Fruit fly (Drosophila melanogaster): ENCODE data around the gene rod.
A peak's percentile ranks its signal among the peaks of the same experiment; 100 is the strongest.

rod gene

DNA sequence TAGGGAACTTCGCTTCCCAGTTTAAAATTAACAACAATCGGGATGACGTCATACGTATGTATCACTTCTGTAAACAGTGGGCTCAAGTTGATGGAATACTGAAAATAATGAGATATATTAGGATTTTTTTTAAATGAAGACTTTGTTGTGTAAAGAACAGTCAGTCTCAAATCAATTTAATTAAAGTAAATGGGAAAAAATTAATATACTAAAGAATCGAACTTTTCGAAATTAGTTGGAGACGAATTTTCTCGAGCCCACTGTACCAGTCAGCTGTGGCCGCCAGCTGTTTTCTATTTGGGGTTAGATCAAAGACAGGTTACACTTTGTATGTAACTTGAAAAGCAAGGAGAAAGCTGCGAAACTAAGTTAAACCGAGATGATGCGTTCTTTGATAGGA lies 7.6 kb downstream of the rod start, which contains the start of gene CG1635 (continued):
- peak; percentile 92 for TF ChIP-seq Jarid2 (GFP tag; optimal IDR thresholded peaks at IDR 0.05)
- TF ChIP-seq CG30403 (GFP tag; optimal IDR thresholded peaks at IDR 0.05), result peak; percentile 99
- TF ChIP-seq ap (GFP tag; IDR thresholded peaks at IDR 0.05), result peak; percentile 99
- peak; percentile 99 for TF ChIP-seq CG14050 (GFP tag; IDR thresholded peaks at IDR 0.05)
- peak; percentile 95 for TF ChIP-seq CG3065 (GFP tag; optimal IDR thresholded peaks at IDR 0.05)
- peak; percentile 100 for TF ChIP-seq ranshi (GFP tag; IDR thresholded peaks at IDR 0.05)
- peak; percentile 98 for TF ChIP-seq Chrac-16 (GFP tag; optimal IDR thresholded peaks at IDR 0.05)
- TF ChIP-seq CG12219 (GFP tag; optimal IDR thresholded peaks at IDR 0.05), result peak; percentile 99
- TF ChIP-seq Dll (GFP tag; IDR thresholded peaks at IDR 0.05; ENCODE audit: partially characterized antibody), result peak; percentile 72
- TF ChIP-seq chif (GFP tag; optimal IDR thresholded peaks at IDR 0.05), result peak; percentile 98
- TF ChIP-seq nmo (GFP tag; optimal IDR thresholded peaks at IDR 0.05), result peak; percentile 97
- TF ChIP-seq CG9876 (GFP tag; optimal IDR thresholded peaks at IDR 0.05), result peak; percentile 88
- TF ChIP-seq CG5953 (GFP tag; IDR thresholded peaks at IDR 0.05), result peak; percentile 99
- peak; percentile 99 for TF ChIP-seq MTF-1 (GFP tag; optimal IDR thresholded peaks at IDR 0.05; ENCODE audit: borderline replicate concordance)
- peak; percentile 96 for TF ChIP-seq D19B (GFP tag; optimal IDR thresholded peaks at IDR 0.05)
- TF ChIP-seq dmrt11E (tag; optimal IDR thresholded peaks at IDR 0.05), result peak; percentile 99
- peak; percentile 95 for TF ChIP-seq CG8281 (tag; optimal IDR thresholded peaks at IDR 0.05)
- TF ChIP-seq tx (GFP tag; optimal IDR thresholded peaks at IDR 0.05), result peak; percentile 98
- peak; percentile 58; the same call in 2 of the 3 replicates for TF ChIP-seq CG14860 (GFP tag; IDR thresholded peaks at IDR 0.05; ENCODE audit: partially characterized antibody)
- TF ChIP-seq Hr78 (GFP tag; optimal IDR thresholded peaks at IDR 0.05), result peak in 1 of 2 experiments; percentile 97
- TF ChIP-seq crp (GFP tag; optimal IDR thresholded peaks at IDR 0.05), result peak; percentile 69 to 93
- TF ChIP-seq CG3407 (GFP tag; optimal IDR thresholded peaks at IDR 0.05), result peak; percentile 98
- TF ChIP-seq CG6765 (GFP tag; optimal IDR thresholded peaks at IDR 0.05), result peak; percentile 100
- peak; percentile 96 for TF ChIP-seq CG10959 (GFP tag; IDR thresholded peaks at IDR 0.05)
- TF ChIP-seq Myb (GFP tag; optimal IDR thresholded peaks at IDR 0.05), result peak; percentile 90
- TF ChIP-seq grau (tag; optimal IDR thresholded peaks at IDR 0.05), result peak; percentile 99
- peak; percentile 96 for TF ChIP-seq CG15514 (GFP tag; optimal IDR thresholded peaks at IDR 0.05)
- peak; percentile 64 for TF ChIP-seq Scr (GFP tag; IDR thresholded peaks at IDR 0.05; ENCODE audit: partially characterized antibody)
- TF ChIP-seq Gsc (GFP tag; IDR thresholded peaks at IDR 0.05), result peak; percentile 94
- peak; percentile 96 for TF ChIP-seq trh (GFP tag; optimal IDR thresholded peaks at IDR 0.05)
- peak; percentile 100 for TF ChIP-seq CG17385 (GFP tag; optimal IDR thresholded peaks at IDR 0.05)
- peak; percentile 99 for TF ChIP-seq al (GFP tag; IDR thresholded peaks at IDR 0.05)
- TF ChIP-seq her (GFP tag; optimal IDR thresholded peaks at IDR 0.05), result peak; percentile 96
- peak; percentile 99 for TF ChIP-seq zen (tag; optimal IDR thresholded peaks at IDR 0.05)
- TF ChIP-seq CG4282 (GFP tag; optimal IDR thresholded peaks at IDR 0.05), result peak; percentile 95
- TF ChIP-seq CG18476 (GFP tag; optimal IDR thresholded peaks at IDR 0.05), result peak; percentile 99
- peak; percentile 100 for TF ChIP-seq CG2678 (tag; optimal IDR thresholded peaks at IDR 0.05)
- peak; percentile 100 for TF ChIP-seq so (GFP tag; IDR thresholded peaks at IDR 0.05)
- peak; percentile 98 for TF ChIP-seq HLH54F (GFP tag; optimal IDR thresholded peaks at IDR 0.05)
- no peak for TF ChIP-seq chinmo (GFP tag; IDR thresholded peaks at IDR 0.05; ENCODE audit: partially characterized antibody)
- TF ChIP-seq z (GFP tag; IDR thresholded peaks at IDR 0.05), result peak; percentile 82
- peak; percentile 99 for TF ChIP-seq Ptx1 (GFP tag; IDR thresholded peaks at IDR 0.05)
- peak; percentile 96 for TF ChIP-seq Gug (GFP tag; IDR thresholded peaks at IDR 0.05)
- TF ChIP-seq CG31441 (GFP tag; IDR thresholded peaks at IDR 0.05), result peak; percentile 100
- peak; percentile 99 for TF ChIP-seq Blimp-1 (GFP tag; optimal IDR thresholded peaks at IDR 0.05)
- peak; percentile 100 for TF ChIP-seq Xrp1 (GFP tag; IDR thresholded peaks at IDR 0.05)
- peak; percentile 98 for TF ChIP-seq chn (GFP tag; optimal IDR thresholded peaks at IDR 0.05)
- TF ChIP-seq h (optimal IDR thresholded peaks at IDR 0.05), result no peak
- peak; percentile 97 for TF ChIP-seq Poxn (GFP tag; IDR thresholded peaks at IDR 0.05)
- TF ChIP-seq CG2116 (GFP tag; optimal IDR thresholded peaks at IDR 0.05), result peak; percentile 91

Measured in whole organism, embryonic.